Worm (Caenorhabditis elegans) whole organism, L4 larva: ENCODE data around the gene ztf-1.

ENCODE experiments used
- D1046.2 ChIP-seq: fragments of 200-800 bp; sonication (Bioruptor generic); IDR thresholded peaks from 2 replicates; pipeline ENCODE4 v1.3.6; 2022; ENCODE audit warnings: missing genetic modification characterization, missing compliant biosample characterization
- F10B5.3 ChIP-seq: sonication (generic microtip); optimal IDR thresholded peaks from 2 replicates; lab custom pipeline; 2016; ENCODE audit warnings: mild to moderate bottlenecking, missing genetic modification characterization, missing compliant biosample characterization
- F37D6.2 ChIP-seq: sonication (generic microtip); optimal IDR thresholded peaks from 2 replicates; lab custom pipeline; 2016; ENCODE audit warnings: mild to moderate bottlenecking, missing genetic modification characterization, missing compliant biosample characterization
- R02D3.7 ChIP-seq: fragments of 150-350 bp; sonication (generic microtip); optimal IDR thresholded peaks from 3 replicates; lab custom pipeline; 2014; ENCODE audit warnings: missing biosample characterization, missing genetic modification characterization
- T26A8.4 ChIP-seq: fragments of 200-800 bp; sonication (Bioruptor generic); IDR thresholded peaks from 2 replicates; pipeline ENCODE4 v1.3.6; 2022; ENCODE audit warnings: missing genetic modification characterization, missing compliant biosample characterization
- Y105C5A.15 ChIP-seq: fragments of 200-800 bp; sonication (Bioruptor generic); IDR thresholded peaks from 2 replicates; pipeline ENCODE4 v1.3.6; 2022; ENCODE audit warnings: missing genetic modification characterization, missing compliant biosample characterization
- Y48G9A.11 ChIP-seq: fragments of 200-800 bp; sonication (Bioruptor generic); IDR thresholded peaks from 2 replicates; pipeline ENCODE4 v1.3.6; 2022; ENCODE audit warnings: missing genetic modification reagents, missing genetic modification characterization, missing compliant biosample characterization
- ZK546.5 ChIP-seq, 2 experiments: sonication (generic microtip); optimal IDR thresholded peaks; 2 replicates each; lab custom pipeline; 2017; ENCODE audit warnings: missing biosample characterization in 2 of 2, missing genetic modification characterization in 2 of 2
- aha-1 ChIP-seq: fragments of 150-350 bp; peaks from one replicate; lab custom pipeline; 2014; ENCODE audit warnings: missing biosample characterization, missing genetic modification characterization
- aly-2 ChIP-seq: sonication (generic microtip); optimal IDR thresholded peaks from 2 replicates; lab custom pipeline; 2018; ENCODE audit warnings: missing biosample characterization, missing genetic modification characterization
- ama-1 ChIP-seq: fragments of 150-350 bp; optimal IDR thresholded peaks from 2 replicates; lab custom pipeline; 2014; ENCODE audit warnings: inconsistent platforms, mixed read lengths
- attf-4 ChIP-seq: sonication (generic microtip); optimal IDR thresholded peaks from 3 replicates; lab custom pipeline; 2017; ENCODE audit warnings: missing biosample characterization, missing genetic modification characterization
- ceh-20 ChIP-seq: fragments of 200-800 bp; sonication (Bioruptor generic); IDR thresholded peaks from 2 replicates; pipeline ENCODE4 v1.3.6; 2022; ENCODE audit warnings: missing genetic modification reagents, missing genetic modification characterization, missing compliant biosample characterization
- ceh-32 ChIP-seq: sonication (generic microtip); optimal IDR thresholded peaks from 2 replicates; lab custom pipeline; 2016; ENCODE audit warnings: mild to moderate bottlenecking, missing genetic modification characterization, missing compliant biosample characterization; ENCODE audit not compliant: poor library complexity
- ceh-44 ChIP-seq: fragments of 200-800 bp; sonication (Bioruptor generic); IDR thresholded peaks from 2 replicates; pipeline ENCODE4 v1.3.6; 2022; ENCODE audit warnings: missing genetic modification reagents, missing genetic modification characterization, missing compliant biosample characterization
- ceh-62 ChIP-seq: sonication (generic microtip); optimal IDR thresholded peaks from 2 replicates; lab custom pipeline; 2017; ENCODE audit warnings: missing biosample characterization, missing genetic modification characterization
- ceh-82 ChIP-seq: sonication (generic microtip); optimal IDR thresholded peaks from 2 replicates; lab custom pipeline; 2017; ENCODE audit warnings: missing biosample characterization, missing genetic modification characterization
- ces-1 ChIP-seq: fragments of 150-350 bp; sonication (generic microtip); optimal IDR thresholded peaks from 4 replicates; lab custom pipeline; 2014; ENCODE audit warnings: missing biosample characterization, missing genetic modification reagents, missing genetic modification characterization
- cey-2 ChIP-seq: sonication (generic microtip); optimal IDR thresholded peaks from 3 replicates; lab custom pipeline; 2017; ENCODE audit warnings: missing genetic modification characterization, mild to moderate bottlenecking, missing compliant biosample characterization, antibody characterized with exemption, borderline replicate concordance; ENCODE audit not compliant: insufficient read depth
- ctbp-1 ChIP-seq: fragments of 200-800 bp; sonication (Bioruptor generic); IDR thresholded peaks from 2 replicates; pipeline ENCODE4 v1.3.6; 2022; ENCODE audit warnings: missing genetic modification reagents, missing genetic modification characterization, missing compliant biosample characterization
- daf-12 ChIP-seq: fragments of 150-350 bp; optimal IDR thresholded peaks from 2 replicates; lab custom pipeline; 2014; ENCODE audit warnings: missing biosample characterization, missing genetic modification reagents, missing genetic modification characterization
- dpl-1 ChIP-seq: fragments of 150-350 bp; optimal IDR thresholded peaks from 2 replicates; lab custom pipeline; 2014; ENCODE audit warnings: missing biosample characterization, missing genetic modification reagents, missing genetic modification characterization
- dve-1 ChIP-seq: sonication (generic microtip); optimal IDR thresholded peaks from 2 replicates; lab custom pipeline; 2017; ENCODE audit warnings: antibody characterized with exemption, mild to moderate bottlenecking, missing genetic modification characterization, missing compliant biosample characterization; ENCODE audit not compliant: insufficient read depth
- egl-27 ChIP-seq: sonication (generic microtip); optimal IDR thresholded peaks from 3 replicates; lab custom pipeline; 2017; ENCODE audit warnings: missing biosample characterization, missing genetic modification reagents, missing genetic modification characterization
- fkh-10 ChIP-seq: fragments of 150-350 bp; optimal IDR thresholded peaks from 2 replicates; lab custom pipeline; 2014; ENCODE audit warnings: missing biosample characterization, missing genetic modification reagents, missing genetic modification characterization
- hlh-11 ChIP-seq: fragments of 200-800 bp; sonication (Bioruptor generic); optimal IDR thresholded peaks from 2 replicates; lab custom pipeline; 2018; ENCODE audit warnings: mild to moderate bottlenecking, missing genetic modification characterization, missing compliant biosample characterization
- hlh-30 ChIP-seq: sonication (generic microtip); optimal IDR thresholded peaks from 2 replicates; lab custom pipeline; 2017; ENCODE audit warnings: antibody characterized with exemption, mild to moderate bottlenecking, missing genetic modification characterization, missing compliant biosample characterization; ENCODE audit not compliant: insufficient read depth
- lin-15B ChIP-seq: fragments of 150-350 bp; sonication (generic microtip); optimal IDR thresholded peaks from 3 replicates; lab custom pipeline; 2014; ENCODE audit warnings: missing biosample characterization, missing genetic modification characterization
- lin-38 ChIP-seq: fragments of 200-800 bp; sonication (Bioruptor generic); IDR thresholded peaks from 2 replicates; pipeline ENCODE4 v1.3.6; 2022; ENCODE audit warnings: missing genetic modification reagents, missing genetic modification characterization, missing compliant biosample characterization
- lsy-2 ChIP-seq, 2 experiments: fragments of 150-350 bp in 1 of 2; sonication (generic microtip) in 1 of 2; optimal IDR thresholded peaks; 2 replicates each; lab custom pipeline; 2014 to 2017; ENCODE audit warnings: missing biosample characterization in 2 of 2, missing genetic modification characterization in 2 of 2
- madf-5 ChIP-seq, 2 experiments: fragments of 200-800 bp; sonication (Bioruptor generic); IDR thresholded peaks; 2 replicates each; pipeline ENCODE4 v1.3.6; 2022; ENCODE audit warnings: missing compliant biosample characterization in 2 of 2, missing genetic modification characterization in 2 of 2
- mep-1 ChIP-seq: fragments of 150-350 bp; sonication (generic microtip); optimal IDR thresholded peaks from 3 replicates; lab custom pipeline; 2014; ENCODE audit warnings: missing biosample characterization, missing genetic modification characterization
- mes-2 ChIP-seq: sonication (generic microtip); optimal IDR thresholded peaks from 2 replicates; lab custom pipeline; 2016; ENCODE audit warnings: missing genotype, mild to moderate bottlenecking, missing genetic modification characterization, missing compliant biosample characterization; ENCODE audit not compliant: poor library complexity, severe bottlenecking
- nhr-102 ChIP-seq: sonication (generic microtip); optimal IDR thresholded peaks from 2 replicates; lab custom pipeline; 2016; ENCODE audit warnings: mild to moderate bottlenecking, missing genetic modification characterization, moderate library complexity, missing compliant biosample characterization
- nhr-41 ChIP-seq: fragments of 200-800 bp; sonication (Bioruptor generic); IDR thresholded peaks from 2 replicates; pipeline ENCODE4 v1.3.6; 2022; ENCODE audit warnings: missing genetic modification reagents, missing genetic modification characterization, missing compliant biosample characterization
- nhr-42 ChIP-seq: fragments of 200-800 bp; sonication (Bioruptor generic); IDR thresholded peaks from 2 replicates; pipeline ENCODE4 v1.3.6; 2022; ENCODE audit warnings: missing genetic modification characterization, missing compliant biosample characterization
- nhr-48 ChIP-seq: sonication (generic microtip); optimal IDR thresholded peaks from 2 replicates; lab custom pipeline; 2016; ENCODE audit warnings: mild to moderate bottlenecking, missing genetic modification characterization, missing compliant biosample characterization
- nhr-6 ChIP-seq: fragments of 150-350 bp; optimal IDR thresholded peaks from 2 replicates; lab custom pipeline; 2014; ENCODE audit warnings: missing biosample characterization, missing genetic modification characterization
- nhr-76 ChIP-seq: fragments of 150-350 bp; optimal IDR thresholded peaks from 2 replicates; lab custom pipeline; 2014; ENCODE audit warnings: missing biosample characterization, missing genetic modification characterization
- nhr-77 ChIP-seq: fragments of 150-350 bp; optimal IDR thresholded peaks from 2 replicates; lab custom pipeline; 2014; ENCODE audit warnings: missing biosample characterization, missing genetic modification characterization
- saeg-2 ChIP-seq: fragments of 200-800 bp; sonication (Bioruptor generic); IDR thresholded peaks from 2 replicates; pipeline ENCODE4 v1.3.6; 2022; ENCODE audit warnings: missing genetic modification reagents, missing genetic modification characterization, missing compliant biosample characterization
- snpc-1.2 ChIP-seq: fragments of 200-800 bp; sonication (Bioruptor generic); IDR thresholded peaks from 2 replicates; pipeline ENCODE4 v1.3.6; 2022; ENCODE audit warnings: missing genetic modification reagents, missing genetic modification characterization, missing compliant biosample characterization
- snpc-4 ChIP-seq: fragments of 150-350 bp; optimal IDR thresholded peaks from 2 replicates; lab custom pipeline; 2014; ENCODE audit warnings: missing biosample characterization, missing genetic modification characterization
- spr-1 ChIP-seq: sonication (generic microtip); optimal IDR thresholded peaks from 2 replicates; lab custom pipeline; 2016; ENCODE audit warnings: mild to moderate bottlenecking, missing genetic modification characterization, missing compliant biosample characterization
- spr-3 ChIP-seq: fragments of 200-800 bp; sonication (Bioruptor generic); optimal IDR thresholded peaks from 2 replicates; lab custom pipeline; 2018; ENCODE audit warnings: mild to moderate bottlenecking, missing genetic modification characterization, missing compliant biosample characterization
- tra-1 ChIP-seq: fragments of 200-800 bp; sonication (Bioruptor generic); IDR thresholded peaks from 2 replicates; pipeline ENCODE4 v1.3.6; 2022; ENCODE audit warnings: missing genetic modification reagents, missing genetic modification characterization, missing compliant biosample characterization
- unc-130 ChIP-seq: sonication (generic microtip); optimal IDR thresholded peaks from 2 replicates; lab custom pipeline; 2016; ENCODE audit warnings: missing genetic modification reagents, missing genetic modification characterization, missing compliant biosample characterization
- zag-1 ChIP-seq: fragments of 150-350 bp; optimal IDR thresholded peaks from 2 replicates; lab custom pipeline; 2014; ENCODE audit warnings: missing biosample characterization, missing genetic modification characterization
- zfp-2 ChIP-seq: sonication (generic microtip); optimal IDR thresholded peaks from 2 replicates; lab custom pipeline; 2016; ENCODE audit warnings: mild to moderate bottlenecking, missing genetic modification characterization, missing compliant biosample characterization
- zip-11 ChIP-seq: fragments of 200-800 bp; sonication (Bioruptor generic); IDR thresholded peaks from 2 replicates; pipeline ENCODE4 v1.3.6; 2022; ENCODE audit warnings: missing genetic modification characterization, missing compliant biosample characterization
- ztf-11 ChIP-seq: fragments of 150-350 bp; optimal IDR thresholded peaks from 2 replicates; lab custom pipeline; 2014; ENCODE audit warnings: missing biosample characterization, missing genetic modification characterization
- ztf-7 ChIP-seq: fragments of 150-350 bp; optimal IDR thresholded peaks from 2 replicates; lab custom pipeline; 2014; ENCODE audit warnings: missing biosample characterization, missing genetic modification characterization

Gene ztf-1

DNA sequence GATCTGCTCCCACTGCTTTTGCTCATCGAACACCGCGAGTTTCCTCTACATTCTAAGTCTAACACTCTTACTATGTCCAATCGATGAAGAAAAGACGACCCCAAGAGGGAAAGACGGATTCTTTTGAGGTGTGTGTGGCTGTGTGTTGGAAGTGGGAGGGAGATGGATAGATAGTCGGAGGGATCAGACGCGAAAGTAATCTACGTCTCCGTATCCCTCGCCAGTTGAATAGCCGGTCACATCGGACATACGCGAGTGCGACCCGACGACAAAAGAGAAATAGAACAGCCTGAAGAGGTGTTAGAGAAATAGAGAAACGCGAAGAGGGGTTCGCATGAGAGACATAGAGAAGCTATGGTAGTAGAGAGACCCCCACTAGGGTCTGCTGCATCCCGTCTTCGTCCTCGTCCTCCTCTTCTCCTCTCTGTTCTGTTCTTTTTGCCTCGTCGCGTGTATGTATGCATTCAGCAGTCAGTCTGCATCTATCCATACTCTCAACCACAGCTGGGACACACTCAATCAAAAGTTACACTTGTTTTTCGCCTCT is 3.5 kb upstream of the ztf-1 start (continued):
- peak; percentile 91 to 93 for TF ChIP-seq lsy-2 (tag; optimal IDR thresholded peaks at IDR 0.05; lab: Kevin White, UChicago)
- no peak for TF ChIP-seq zfp-2 (tag; lab: Kevin White, UChicago)
- no peak for TF ChIP-seq Y105C5A.15
- no peak for TF ChIP-seq aly-2 (tag; lab: Kevin White, UChicago)
- no peak for TF ChIP-seq daf-12 (tag; lab: Kevin White, UChicago)
- TF ChIP-seq ceh-32 (tag; lab: Kevin White, UChicago) = peak; percentile 64
- peak; percentile 95 for TF ChIP-seq hlh-30 (tag; lab: Kevin White, UChicago)
- TF ChIP-seq ceh-82 = no peak
- TF ChIP-seq nhr-76 (tag; lab: Kevin White, UChicago) = no peak
- TF ChIP-seq ZK546.5 (tag; optimal IDR thresholded peaks at IDR 0.05; lab: Kevin White, UChicago) = peak in 1 of 2 experiments; percentile 40
- no peak for TF ChIP-seq lin-15B (tag; lab: Kevin White, UChicago)
- TF ChIP-seq zip-11 (GFP tag; lab: Robert Waterston, UW) = no peak
- TF ChIP-seq Y48G9A.11 (GFP tag; lab: Robert Waterston, UW) = no peak; the same call in 1 of the 2 replicates
- peak; percentile 13 for TF ChIP-seq attf-4 (tag; lab: Kevin White, UChicago)
- peak; percentile 91 for TF ChIP-seq saeg-2
- peak; percentile 98 for TF ChIP-seq aha-1 (tag; lab: Kevin White, UChicago)
- 0 out of 2 replicates have a peak, but pooled peaks have one; percentile 56 for TF ChIP-seq D1046.2 (GFP tag; lab: Robert Waterston, UW)
- no peak for TF ChIP-seq egl-27
- TF ChIP-seq nhr-48 (tag; lab: Kevin White, UChicago) = peak; percentile 96
- peak; percentile 94 for TF ChIP-seq dve-1
- TF ChIP-seq spr-3 (GFP tag; lab: Kevin White, UChicago) = no peak
- TF ChIP-seq F37D6.2 (tag; lab: Kevin White, UChicago) = peak; percentile 93
- peak; percentile 87 for TF ChIP-seq nhr-77
- peak; percentile 69 for TF ChIP-seq ces-1 (GFP tag; lab: Kevin White, UChicago)
- TF ChIP-seq ztf-7 (tag; lab: Kevin White, UChicago) = peak; percentile 88
- TF ChIP-seq tra-1 = peak; percentile 91
- TF ChIP-seq ceh-62 = no peak
- TF ChIP-seq ceh-44 (GFP tag; lab: Robert Waterston, UW) = no peak
- peak; percentile 85 for TF ChIP-seq nhr-102 (tag; lab: Kevin White, UChicago)
- peak; percentile 71 for TF ChIP-seq cey-2
- TF ChIP-seq T26A8.4 (GFP tag; lab: Robert Waterston, UW) = peak; percentile 92
- TF ChIP-seq ctbp-1 (GFP tag; lab: Robert Waterston, UW) = peak; percentile 97
- peak; percentile 70 for TF ChIP-seq lin-38 (GFP tag; lab: Robert Waterston, UW)
- peak; percentile 78 for TF ChIP-seq zag-1 (tag; lab: Kevin White, UChicago)
- TF ChIP-seq nhr-42 (GFP tag; lab: Robert Waterston, UW) = 0 out of 2 replicates have a peak, but pooled peaks have one; percentile 52
- no peak for TF ChIP-seq unc-130
- TF ChIP-seq F10B5.3 (tag; lab: Kevin White, UChicago) = peak; percentile 81
- peak; percentile 96 for TF ChIP-seq fkh-10 (GFP tag; lab: Kevin White, UChicago)
- peak; percentile 84 for TF ChIP-seq nhr-6 (tag; lab: Kevin White, UChicago)
- TF ChIP-seq snpc-4 (tag; lab: Kevin White, UChicago) = peak; percentile 38
- peak; percentile 88 for TF ChIP-seq spr-1
- peak; percentile 68 for TF ChIP-seq dpl-1 (GFP tag; lab: Kevin White, UChicago)
- TF ChIP-seq hlh-11 = peak; percentile 99
- no peak for TF ChIP-seq ama-1 (lab: Kevin White, UChicago)
- no peak for TF ChIP-seq nhr-41 (GFP tag; lab: Robert Waterston, UW)
- TF ChIP-seq R02D3.7 = no peak
- peak; percentile 89 for TF ChIP-seq ceh-20 (GFP tag; lab: Robert Waterston, UW)
- TF ChIP-seq mep-1 (tag; lab: Kevin White, UChicago) = peak; percentile 97
- TF ChIP-seq snpc-1.2 (GFP tag; lab: Robert Waterston, UW) = 0 out of 2 replicates have a peak, but pooled peaks have one; percentile 12
- peak; percentile 69 for TF ChIP-seq mes-2 (tag; lab: Kevin White, UChicago)
- no peak for TF ChIP-seq madf-5 (GFP tag; IDR thresholded peaks at IDR 0.05; lab: Robert Waterston, UW)
- no peak for TF ChIP-seq ztf-11
